Worm (Caenorhabditis elegans): ENCODE measurements around the gene C56G2.22.

- TF ChIP-seq tab-1 (GFP tag; IDR thresholded peaks at IDR 0.05) (no peak), med-1 (GFP tag; optimal IDR thresholded peaks at IDR 0.05; ENCODE audit: insufficient read depth) (no peak), flt-1 (GFP tag; IDR thresholded peaks at IDR 0.05) (no peak), ztf-29 (GFP tag; IDR thresholded peaks at IDR 0.05) (no peak), klf-2 (GFP tag; conservative IDR thresholded peaks at IDR 0.05) (no peak), ztf-23 (GFP tag; IDR thresholded peaks at IDR 0.05) (no peak), ref-1 (GFP tag; conservative IDR thresholded peaks at IDR 0.05) (no peak), cog-1 (tag; optimal IDR thresholded peaks at IDR 0.05) (no peak), T22C8.4 (GFP tag; IDR thresholded peaks at IDR 0.05) (no peak)
Measured at ce11 chrIII:6360114-6360513, 13.9 kb downstream of the C56G2.22 start.

All from whole organism, midembryonic.